Worm (Caenorhabditis elegans): ENCODE results near the gene str-174.

- TF ChIP-seq dao-5 (tag; optimal IDR thresholded peaks at IDR 0.05) (no peak), him-1 (tag; optimal IDR thresholded peaks at IDR 0.05) (no peak), W03F9.2 (tag; optimal IDR thresholded peaks at IDR 0.05) (no peak)
Observed at ce11 chrIV:4917774-4918173, 43.3 kb upstream of the str-174 start, which contains the start of gene str-158.
